Worm (Caenorhabditis elegans) whole organism, midembryonic: ENCODE data around the gene skr-17.

Source experiments
- T22C8.4 ChIP-seq: fragments of 200-800 bp; sonication (Bioruptor generic); IDR thresholded peaks from 2 replicates; pipeline ENCODE4 v1.3.6; 2022; ENCODE audit warnings: missing genetic modification characterization, missing compliant biosample characterization
- cog-1 ChIP-seq: sonication (generic microtip); optimal IDR thresholded peaks from 2 replicates; lab custom pipeline; 2016; ENCODE audit warnings: missing genetic modification characterization, missing compliant biosample characterization
- flt-1 ChIP-seq: fragments of 200-800 bp; sonication (Bioruptor generic); IDR thresholded peaks from 2 replicates; pipeline ENCODE4 v1.3.6; 2022; ENCODE audit warnings: missing genetic modification characterization, missing compliant biosample characterization
- klf-2 ChIP-seq: fragments of 200-800 bp; sonication (Bioruptor generic); conservative IDR thresholded peaks from 2 replicates; pipeline ENCODE4 v1.3.6; 2022; ENCODE audit warnings: missing genetic modification reagents, missing genetic modification characterization, missing compliant biosample characterization
- med-1 ChIP-seq: sonication (generic microtip); optimal IDR thresholded peaks from 2 replicates; lab custom pipeline; 2017; ENCODE audit warnings: missing genetic modification characterization, mild to moderate bottlenecking, missing compliant biosample characterization, antibody characterized with exemption, missing genetic modification reagents; ENCODE audit not compliant: insufficient read depth
- ref-1 ChIP-seq: fragments of 200-800 bp; sonication (Bioruptor generic); conservative IDR thresholded peaks from 2 replicates; pipeline ENCODE4 v1.3.6; 2022; ENCODE audit warnings: missing genetic modification reagents, missing genetic modification characterization, missing compliant biosample characterization
- tab-1 ChIP-seq: fragments of 200-800 bp; sonication (Bioruptor generic); IDR thresholded peaks from 2 replicates; pipeline ENCODE4 v1.3.6; 2022; ENCODE audit warnings: missing genetic modification characterization, missing compliant biosample characterization
- ztf-23 ChIP-seq: fragments of 200-800 bp; sonication (Bioruptor generic); IDR thresholded peaks from 2 replicates; pipeline ENCODE4 v1.3.6; 2022; ENCODE audit warnings: missing genetic modification reagents, missing genetic modification characterization, missing compliant biosample characterization
- ztf-29 ChIP-seq: fragments of 200-800 bp; sonication (Bioruptor generic); IDR thresholded peaks from 2 replicates; pipeline ENCODE4 v1.3.6; 2022; ENCODE audit warnings: missing genetic modification reagents, missing genetic modification characterization, missing compliant biosample characterization

skr-17 gene

DNA sequence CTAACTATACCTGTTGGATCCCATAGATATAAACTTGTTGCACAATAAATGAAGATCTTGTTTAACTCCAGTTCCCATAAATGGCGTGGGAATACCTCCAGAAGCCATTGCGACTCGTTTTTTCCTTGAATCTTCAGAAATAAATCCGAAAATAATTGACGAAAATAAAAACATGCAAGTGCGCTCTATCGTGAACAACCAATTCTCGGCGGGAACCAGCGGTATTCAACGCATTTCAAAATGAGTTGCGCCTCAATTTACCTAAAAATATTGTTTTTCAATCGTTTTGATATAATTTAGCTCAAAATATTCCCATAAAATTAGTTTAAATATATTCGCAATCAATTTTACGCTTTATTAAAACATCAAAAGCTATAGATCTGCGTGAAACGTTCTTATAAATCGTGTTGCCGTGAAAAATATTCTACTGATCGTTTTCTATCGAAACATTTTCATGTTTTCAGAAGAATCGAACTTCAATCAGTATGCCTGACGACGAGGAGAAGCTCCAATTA, 2.2 kb upstream of the skr-17 start, which contains the start of the genes snpc-1.1 and spdl-1:
Gene snpc-1.1 (minus strand): TSS at position 200 of the 515 bp plus-strand sequence.
Gene spdl-1 (plus strand): TSS at position 465 of the 515 bp plus-strand sequence.
- TF ChIP-seq med-1 (GFP tag; lab: Kevin White, UChicago) (no peak), klf-2 (GFP tag; lab: Robert Waterston, UW) (no peak), ref-1 (GFP tag; lab: Robert Waterston, UW) (no peak), T22C8.4 (GFP tag; lab: Robert Waterston, UW) (no peak), ztf-29 (GFP tag; lab: Robert Waterston, UW) (no peak), flt-1 (GFP tag; lab: Robert Waterston, UW) (no peak), tab-1 (GFP tag; lab: Robert Waterston, UW) (no peak), ztf-23 (no peak), cog-1 (tag; lab: Kevin White, UChicago) (no peak)

DNA sequence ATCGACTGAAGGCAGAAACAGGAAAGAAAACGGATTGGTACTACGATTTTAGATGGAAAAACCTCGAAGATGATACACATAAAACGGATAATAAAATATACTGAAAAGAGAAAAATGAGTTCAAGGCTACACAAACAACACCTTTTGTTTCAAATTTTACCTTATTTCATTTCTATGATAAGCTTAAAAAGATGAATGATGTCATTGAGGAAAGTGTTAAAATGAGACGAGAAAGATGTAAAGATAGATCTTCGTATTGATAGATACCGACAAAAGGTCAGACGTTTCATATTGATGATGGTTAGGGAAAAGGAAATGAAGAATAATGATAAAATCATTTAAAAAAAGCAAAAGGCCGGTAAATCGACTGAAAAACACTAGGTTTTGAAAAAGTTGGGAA, 6.3 kb downstream of the skr-17 start:
- TF ChIP-seq ztf-29 (GFP tag; lab: Robert Waterston, UW), result no peak
- no peak for TF ChIP-seq tab-1 (GFP tag; lab: Robert Waterston, UW)
- TF ChIP-seq flt-1 (GFP tag; lab: Robert Waterston, UW), result no peak
- TF ChIP-seq klf-2 (GFP tag; lab: Robert Waterston, UW), result no peak
- no peak for TF ChIP-seq ztf-23
- no peak for TF ChIP-seq ref-1 (GFP tag; lab: Robert Waterston, UW)

DNA sequence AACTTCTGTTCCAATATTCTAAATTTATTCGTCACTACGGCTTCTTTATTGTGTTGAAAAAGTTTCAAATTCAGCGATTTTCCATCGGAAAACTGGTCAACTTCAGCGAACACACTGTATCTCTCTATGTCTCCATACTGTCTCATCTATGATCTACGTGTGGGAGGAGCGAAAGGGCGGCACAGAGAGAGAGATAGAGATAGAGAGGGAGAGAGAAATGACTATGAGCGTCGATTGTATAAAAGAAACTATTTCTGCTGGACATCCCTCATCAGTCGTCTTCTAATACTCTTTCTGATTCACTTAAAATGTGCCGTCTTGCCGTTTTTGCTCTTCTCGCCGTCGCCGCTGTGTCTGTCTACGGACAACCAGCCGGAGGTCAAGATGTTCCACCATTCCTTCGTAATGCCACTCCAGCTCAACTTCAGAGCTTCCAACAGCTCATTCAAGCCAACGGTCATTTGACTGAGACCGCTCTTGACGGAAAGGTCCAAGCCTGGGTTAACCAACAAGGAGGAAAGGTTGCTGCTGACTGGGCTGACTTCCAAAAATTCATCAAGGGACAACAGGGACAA, 7.1 kb downstream of the skr-17 start, which contains the start of gene srlf-1:
Gene srlf-1 (plus strand): TSS at position 268 of the 575 bp plus-strand sequence.
- TF ChIP-seq ztf-23 (no peak), ref-1 (GFP tag; lab: Robert Waterston, UW) (no peak), tab-1 (GFP tag; lab: Robert Waterston, UW) (no peak), med-1 (GFP tag; lab: Kevin White, UChicago) (no peak), klf-2 (GFP tag; lab: Robert Waterston, UW) (no peak), cog-1 (tag; lab: Kevin White, UChicago) (no peak), flt-1 (GFP tag; lab: Robert Waterston, UW) (no peak), ztf-29 (GFP tag; lab: Robert Waterston, UW) (no peak), T22C8.4 (GFP tag; lab: Robert Waterston, UW) (no peak)

DNA sequence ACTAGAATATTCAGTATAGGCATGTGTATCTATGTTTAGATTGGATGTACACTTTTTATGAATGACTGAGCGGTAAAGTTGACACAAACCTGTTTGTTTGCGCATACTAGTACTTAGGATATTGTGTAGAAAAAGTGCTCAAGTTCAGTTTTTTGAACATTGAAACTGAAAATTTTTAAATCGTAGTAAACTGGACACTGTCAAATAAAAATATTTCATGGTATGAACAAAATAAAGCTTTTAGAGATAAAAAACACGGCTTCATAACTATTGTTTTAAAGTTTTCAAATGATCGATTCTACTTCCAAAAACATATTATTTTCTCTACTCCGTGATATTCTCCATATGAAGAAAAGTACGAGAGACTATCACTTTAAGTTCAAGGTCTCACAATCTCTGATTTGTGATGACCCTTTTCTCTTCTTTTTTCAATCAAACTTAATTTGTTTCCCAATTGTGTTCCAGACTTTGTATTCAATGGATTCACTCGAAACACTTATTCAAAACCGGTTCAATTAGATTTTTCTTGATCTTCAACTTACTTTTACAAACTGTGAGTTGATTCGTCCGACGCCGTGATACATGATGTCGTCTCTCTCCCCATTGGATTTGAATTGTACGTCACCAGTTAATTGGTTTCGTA, 8.2 kb downstream of the skr-17 start:
- TF ChIP-seq ztf-29 (GFP tag; lab: Robert Waterston, UW) (no peak), ref-1 (GFP tag; lab: Robert Waterston, UW) (no peak), ztf-23 (no peak), tab-1 (GFP tag; lab: Robert Waterston, UW) (no peak), flt-1 (GFP tag; lab: Robert Waterston, UW) (no peak), med-1 (GFP tag; lab: Kevin White, UChicago) (no peak)

DNA sequence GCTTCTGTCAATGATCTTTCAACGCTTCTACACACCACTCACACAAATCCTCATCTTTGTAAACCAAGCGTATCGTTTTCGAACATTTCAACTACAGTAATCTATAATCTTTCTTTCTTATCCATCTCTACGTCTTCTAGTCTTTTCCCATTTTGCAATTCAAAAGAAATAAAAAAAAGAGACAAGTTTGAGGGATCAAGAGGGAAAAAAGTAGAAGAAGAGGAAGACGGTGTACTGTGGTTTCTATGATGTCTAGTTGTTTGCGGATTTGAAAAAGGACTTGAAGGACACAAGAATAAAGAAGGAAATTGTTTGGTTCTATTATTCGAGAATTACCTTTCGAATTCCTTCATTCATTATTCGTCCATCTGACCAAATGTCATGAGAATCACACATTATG, 9.2 kb downstream of the skr-17 start:
- no peak for TF ChIP-seq ztf-29 (GFP tag; lab: Robert Waterston, UW)

DNA sequence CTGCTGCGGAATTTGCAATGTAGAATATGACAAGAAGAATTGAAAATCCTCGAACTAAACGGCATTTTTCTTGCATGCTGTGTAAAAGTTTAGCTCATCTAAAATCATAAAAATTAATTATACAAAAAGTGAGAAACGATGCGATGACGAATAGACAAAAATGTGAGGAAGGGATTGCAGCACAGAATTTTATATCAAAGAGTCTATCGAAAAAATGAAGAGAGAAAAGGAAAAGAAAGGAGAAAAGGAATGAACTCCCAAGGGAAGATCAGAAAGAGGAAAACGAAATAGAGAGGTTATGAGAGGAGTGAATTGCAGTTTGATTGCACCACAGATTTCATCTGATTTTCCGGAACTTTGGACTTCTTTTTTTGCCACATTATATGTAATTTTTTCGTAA, 10.9 kb downstream of the skr-17 start, which contains the start of gene glr-4:
Gene glr-4 (minus strand): TSS at position 101 of the 400 bp plus-strand sequence.
- TF ChIP-seq ztf-29 (GFP tag; lab: Robert Waterston, UW) (no peak), cog-1 (tag; lab: Kevin White, UChicago) (no peak), klf-2 (GFP tag; lab: Robert Waterston, UW) (no peak), ref-1 (GFP tag; lab: Robert Waterston, UW) (no peak), flt-1 (GFP tag; lab: Robert Waterston, UW) (no peak), med-1 (GFP tag; lab: Kevin White, UChicago) (no peak), ztf-23 (no peak), T22C8.4 (GFP tag; lab: Robert Waterston, UW) (no peak), tab-1 (GFP tag; lab: Robert Waterston, UW) (no peak)

DNA sequence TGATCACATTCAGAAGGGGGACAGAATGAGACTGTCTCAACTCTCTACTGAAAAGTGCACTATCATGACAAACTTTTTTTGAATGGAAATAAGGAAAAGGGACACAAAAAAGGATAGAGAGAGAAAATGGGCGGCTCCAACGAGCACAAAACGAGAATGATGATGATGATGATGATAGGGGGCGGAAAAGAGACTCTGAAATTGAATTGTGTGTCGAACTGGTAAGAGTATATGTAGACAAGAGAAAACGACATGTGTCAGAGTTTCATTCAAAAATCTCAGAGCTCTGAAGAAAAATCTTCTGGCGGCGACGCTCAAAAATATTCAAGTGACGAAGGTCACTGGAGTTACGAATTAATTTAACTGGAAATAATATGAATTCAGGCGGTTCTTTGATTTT, 12.0 kb downstream of the skr-17 start:
- TF ChIP-seq flt-1 (GFP tag; lab: Robert Waterston, UW) (no peak), ref-1 (GFP tag; lab: Robert Waterston, UW) (no peak), cog-1 (tag; lab: Kevin White, UChicago) (no peak), T22C8.4 (GFP tag; lab: Robert Waterston, UW) (no peak), klf-2 (GFP tag; lab: Robert Waterston, UW) (no peak), ztf-23 (no peak), ztf-29 (GFP tag; lab: Robert Waterston, UW) (no peak), med-1 (GFP tag; lab: Kevin White, UChicago) (no peak), tab-1 (GFP tag; lab: Robert Waterston, UW) (no peak)

DNA sequence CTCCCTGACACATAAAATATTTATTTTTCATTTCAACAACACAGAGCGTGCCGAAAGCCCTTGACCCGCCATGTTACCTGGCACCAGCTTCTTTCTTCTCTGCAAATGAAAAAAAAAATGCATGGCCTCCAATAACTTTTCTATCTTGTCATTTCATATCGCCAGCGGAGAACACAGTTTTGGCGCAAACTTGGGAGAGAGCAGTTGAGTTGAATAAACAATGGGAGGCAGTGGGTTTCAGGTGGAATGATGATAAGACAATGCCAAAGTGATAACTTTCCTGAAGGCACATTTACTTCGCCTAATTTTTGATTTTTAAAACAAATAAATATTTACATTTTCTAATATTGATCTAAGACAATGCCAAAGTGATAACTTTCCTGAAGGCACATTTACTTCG, 17.9 kb downstream of the skr-17 start:
- TF ChIP-seq ztf-29 (GFP tag; lab: Robert Waterston, UW) (no peak), cog-1 (tag; lab: Kevin White, UChicago) (no peak), ztf-23 (no peak), flt-1 (GFP tag; lab: Robert Waterston, UW) (no peak), med-1 (GFP tag; lab: Kevin White, UChicago) (no peak), ref-1 (GFP tag; lab: Robert Waterston, UW) (no peak), tab-1 (GFP tag; lab: Robert Waterston, UW) (no peak), klf-2 (GFP tag; lab: Robert Waterston, UW) (no peak), T22C8.4 (GFP tag; lab: Robert Waterston, UW) (no peak)

DNA sequence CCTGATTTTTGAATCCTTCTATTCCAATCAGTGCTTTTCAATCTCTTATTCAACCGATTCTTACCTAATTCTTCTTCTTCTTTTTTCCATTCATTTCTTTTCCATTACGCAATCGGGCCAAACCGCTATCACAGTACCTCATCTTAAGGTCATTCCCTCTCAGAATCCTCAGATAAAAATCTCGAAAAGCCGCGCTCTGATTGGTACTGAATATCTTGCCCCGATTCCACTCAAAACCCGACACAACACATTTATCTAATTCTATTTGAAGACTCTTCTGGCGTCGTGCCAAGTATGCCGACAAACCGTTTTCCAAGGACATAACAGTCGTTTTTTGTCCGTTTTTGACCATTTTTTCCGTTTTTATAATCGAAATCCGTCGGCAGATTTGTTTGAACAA, 18.6 kb downstream of the skr-17 start:
- TF ChIP-seq tab-1 (GFP tag; lab: Robert Waterston, UW) (no peak), cog-1 (tag; lab: Kevin White, UChicago) (no peak), klf-2 (GFP tag; lab: Robert Waterston, UW) (no peak), ztf-29 (GFP tag; lab: Robert Waterston, UW) (no peak), T22C8.4 (GFP tag; lab: Robert Waterston, UW) (no peak)
